Worm (Caenorhabditis elegans): ENCODE measurements around the gene dlst-1.
"Not testable (repeated sequence)": the region's sequence is repeated elsewhere in the genome, so short reads cannot be mapped to it uniquely, and the experiment has no call there.

The dlst-1 gene

DNA sequence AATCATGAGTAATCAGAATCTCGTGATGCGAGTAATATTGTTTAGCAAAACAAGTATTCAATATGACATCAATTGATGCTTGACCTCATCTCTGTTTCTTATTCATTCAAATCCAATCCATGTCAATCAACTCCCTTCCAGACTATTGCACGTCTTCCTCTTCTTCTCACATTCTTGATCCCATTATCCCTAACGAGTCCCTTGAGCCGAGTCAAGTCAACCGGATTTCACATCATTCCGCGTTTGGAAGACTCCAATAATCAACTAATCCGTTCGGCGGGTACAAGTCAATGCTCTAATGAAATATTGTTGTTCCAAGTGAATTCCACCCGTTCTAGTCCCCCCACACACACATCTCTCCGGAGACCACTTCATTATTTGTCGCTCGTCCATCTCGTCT lies 17.4 kb upstream of the dlst-1 start:
- TF ChIP-seq saeg-2 (GFP tag; IDR thresholded peaks at IDR 0.05) (no peak), lin-1 (GFP tag; IDR thresholded peaks at IDR 0.05) (no peak), Y5F2A.4 (GFP tag; optimal IDR thresholded peaks at IDR 0.05) (no peak), nhr-25 (tag; optimal IDR thresholded peaks at IDR 0.05; ENCODE audit: borderline replicate concordance, insufficient read depth) (no peak), F44E2.7 (GFP tag; IDR thresholded peaks at IDR 0.05) (no peak), snpc-4 (tag; optimal IDR thresholded peaks at IDR 0.05) (no peak)

DNA sequence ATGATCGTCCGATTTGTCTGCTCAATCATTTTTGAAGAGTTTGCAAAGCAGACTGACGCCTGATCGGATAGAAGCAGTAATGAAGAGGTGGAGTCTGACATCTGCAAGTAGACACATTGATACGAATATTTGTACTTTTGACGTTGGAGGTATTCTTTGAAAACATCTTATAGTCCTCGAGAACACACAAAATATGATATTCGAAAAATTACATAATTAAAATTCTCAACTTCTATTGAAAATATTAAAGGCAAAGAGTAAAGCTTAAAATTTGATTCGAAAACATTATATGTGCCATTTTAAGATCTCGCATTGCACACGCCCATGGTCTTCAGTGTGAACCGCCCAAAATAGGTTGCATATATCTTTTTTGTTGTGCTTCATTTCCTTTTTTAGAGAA lies 13.5 kb upstream of the dlst-1 start, which contains the start of gene ZC487.2:
TSS of gene ZC487.2 (minus strand) at position 101 of the 400 bp plus-strand sequence.
- TF ChIP-seq dmd-9 (GFP tag; IDR thresholded peaks at IDR 0.05) (no peak), dmd-8 (GFP tag; IDR thresholded peaks at IDR 0.05) (no peak), ceh-44 (GFP tag; IDR thresholded peaks at IDR 0.05) (no peak), ces-1 (GFP tag; optimal IDR thresholded peaks at IDR 0.05) (no peak), aha-1 (tag) (peak; percentile 2), nhr-77 (tag; optimal IDR thresholded peaks at IDR 0.05) (no peak)

DNA sequence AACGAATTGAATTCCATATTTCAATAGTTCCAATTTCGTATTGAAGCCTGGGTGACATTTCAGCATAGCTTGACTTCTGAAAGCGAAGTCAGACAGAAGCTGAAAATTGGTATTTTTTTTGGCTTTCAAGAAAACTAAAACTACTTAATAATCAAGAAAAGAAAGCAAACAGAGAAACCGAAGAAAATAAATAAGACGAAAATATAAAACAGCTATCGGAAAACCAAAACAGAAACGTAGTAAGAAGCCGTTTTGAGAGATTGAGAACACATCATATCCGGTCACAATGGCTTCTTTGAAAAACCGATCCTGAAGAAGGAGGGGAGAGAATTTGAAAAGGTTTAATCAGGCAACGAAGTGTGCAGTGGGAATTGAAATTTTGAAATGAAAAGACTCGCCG lies 9.3 kb upstream of the dlst-1 start, which contains the start of gene srg-30:
TSS of gene srg-30 (minus strand) at position 101 of the 400 bp plus-strand sequence.
- TF ChIP-seq ceh-28 (tag; optimal IDR thresholded peaks at IDR 0.05) (no peak), unc-62 (GFP tag; optimal IDR thresholded peaks at IDR 0.05 in 1 of 2) (peak in 1 of 2 experiments; percentile 19), unc-62 (tag; optimal IDR thresholded peaks at IDR 0.05) (no peak)

- TF ChIP-seq Y48G9A.11 (GFP tag; IDR thresholded peaks at IDR 0.05): peak; percentile 95
These were observed 6.0 kb upstream of the dlst-1 start for ce11 chrV:6714858-6715257.

ce11 chrV:6711071-6711470 lies 2.2 kb upstream of the dlst-1 start:
- TF ChIP-seq Y48G9A.11 (GFP tag; IDR thresholded peaks at IDR 0.05) (peak; percentile 89), arid-1 (GFP tag; conservative IDR thresholded peaks at IDR 0.05) (peak; percentile 51), F26F4.8 (GFP tag; conservative IDR thresholded peaks at IDR 0.05) (peak; percentile 72; the same call in 1 of the 2 replicates), dmd-8 (GFP tag; IDR thresholded peaks at IDR 0.05) (peak; percentile 48; the same call in 1 of the 2 replicates), pha-4 (GFP tag; IDR thresholded peaks at IDR 0.05) (0 out of 2 replicates have a peak, but pooled peaks have one; percentile 15)
- TF ChIP-seq pha-4 (tag; optimal IDR thresholded peaks at IDR 0.05): not testable (repeated sequence)

- TF ChIP-seq Y48G9A.11 (GFP tag; IDR thresholded peaks at IDR 0.05): peak; percentile 89
- TF ChIP-seq T20F7.1 (GFP tag; optimal IDR thresholded peaks at IDR 0.05): peak; percentile 92
- TF ChIP-seq ztf-7 (tag; optimal IDR thresholded peaks at IDR 0.05): no peak
These were observed 1.6 kb upstream of the dlst-1 start, which contains the start of gene sna-1 for ce11 chrV:6710462-6710861. TSS of gene sna-1 (minus strand) at chrV:6710679.

- TF ChIP-seq nhr-48 (tag; optimal IDR thresholded peaks at IDR 0.05) (peak; percentile 6), F26F4.8 (GFP tag; conservative IDR thresholded peaks at IDR 0.05) (no peak), nhr-10 (tag; optimal IDR thresholded peaks at IDR 0.05) (no peak), php-3 (GFP tag; IDR thresholded peaks at IDR 0.05) (0 out of 2 replicates have a peak, but pooled peaks have one; percentile 7), tra-1 (GFP tag; IDR thresholded peaks at IDR 0.05) (0 out of 2 replicates have a peak, but pooled peaks have one; percentile 33), attf-4 (tag; optimal IDR thresholded peaks at IDR 0.05) (no peak), madf-9 (GFP tag; conservative IDR thresholded peaks at IDR 0.05) (no peak), nhr-28 (tag; optimal IDR thresholded peaks at IDR 0.05) (peak; percentile 66), arid-1 (GFP tag; conservative IDR thresholded peaks at IDR 0.05) (no peak), nhr-77 (tag; optimal IDR thresholded peaks at IDR 0.05) (peak; percentile 62), snpc-4 (tag; optimal IDR thresholded peaks at IDR 0.05) (no peak), nhr-102 (tag; optimal IDR thresholded peaks at IDR 0.05) (peak; percentile 30), nhr-111 (GFP tag; optimal IDR thresholded peaks at IDR 0.05) (no peak), dmd-6 (GFP tag; IDR thresholded peaks at IDR 0.05) (peak; percentile 76), zag-1 (tag; optimal IDR thresholded peaks at IDR 0.05) (no peak), ceh-20 (GFP tag; IDR thresholded peaks at IDR 0.05) (no peak), rbr-2 (tag; optimal IDR thresholded peaks at IDR 0.05) (no peak), ceh-62 (tag; optimal IDR thresholded peaks at IDR 0.05) (no peak), Y105C5A.15 (GFP tag; IDR thresholded peaks at IDR 0.05) (no peak), unc-130 (GFP tag; optimal IDR thresholded peaks at IDR 0.05) (no peak), fkh-10 (GFP tag; optimal IDR thresholded peaks at IDR 0.05) (no peak), sdz-12 (GFP tag; optimal IDR thresholded peaks at IDR 0.05) (no peak), egl-27 (tag; optimal IDR thresholded peaks at IDR 0.05) (no peak)
These were observed 2.1 kb downstream of the dlst-1 start, which contains the start of gene W02F12.4 for ce11 chrV:6706771-6707170. TSS of gene W02F12.4 (minus strand) at chrV:6706934.
